Worm (Caenorhabditis elegans) whole organism, L4 larva: ENCODE data around the gene such-1.

Experiments used
- F10B5.3 ChIP-seq: sonication (generic microtip); optimal IDR thresholded peaks from 2 replicates; lab custom pipeline; 2016; ENCODE audit warnings: mild to moderate bottlenecking, missing genetic modification characterization, missing compliant biosample characterization
- F49E8.2 ChIP-seq: sonication (generic microtip); optimal IDR thresholded peaks from 2 replicates; lab custom pipeline; 2016; ENCODE audit warnings: missing compliant biosample characterization, mild to moderate bottlenecking, missing genetic modification characterization, borderline replicate concordance
- R02D3.7 ChIP-seq: fragments of 150-350 bp; sonication (generic microtip); optimal IDR thresholded peaks from 3 replicates; lab custom pipeline; 2014; ENCODE audit warnings: missing biosample characterization, missing genetic modification characterization
- T20F7.1 ChIP-seq: fragments of 200-800 bp; sonication (Bioruptor generic); optimal IDR thresholded peaks from 2 replicates; lab custom pipeline; 2018; ENCODE audit warnings: mild to moderate bottlenecking, missing genetic modification characterization, missing compliant biosample characterization
- daf-12 ChIP-seq: fragments of 150-350 bp; optimal IDR thresholded peaks from 2 replicates; lab custom pipeline; 2014; ENCODE audit warnings: missing biosample characterization, missing genetic modification reagents, missing genetic modification characterization
- dmd-6 ChIP-seq: fragments of 200-800 bp; sonication (Bioruptor generic); IDR thresholded peaks from 2 replicates; pipeline ENCODE4 v1.3.6; 2022; ENCODE audit warnings: missing genetic modification reagents, missing genetic modification characterization, missing compliant biosample characterization
- dmd-8 ChIP-seq: fragments of 200-800 bp; sonication (Bioruptor generic); IDR thresholded peaks from 2 replicates; pipeline ENCODE4 v1.3.6; 2022; ENCODE audit warnings: missing genetic modification characterization, missing compliant biosample characterization
- egl-43 ChIP-seq: fragments of 200-800 bp; sonication (Bioruptor generic); IDR thresholded peaks from 2 replicates; pipeline ENCODE4 v1.3.6; 2022; ENCODE audit warnings: missing genetic modification reagents, missing genetic modification characterization, missing compliant biosample characterization
- hif-1 ChIP-seq, 2 experiments: sonication (generic microtip); optimal IDR thresholded peaks; 2 replicates each; lab custom pipeline; 2016 to 2017; ENCODE audit warnings: missing compliant biosample characterization in 2 of 2, missing genetic modification characterization in 2 of 2, missing genetic modification reagents in 2 of 2, missing genotype in 2 of 2, mild to moderate bottlenecking in 1 of 2
- hmg-1.1 ChIP-seq: fragments of 200-800 bp; sonication (Bioruptor generic); IDR thresholded peaks from 2 replicates; pipeline ENCODE4 v1.3.6; 2022; ENCODE audit warnings: missing genetic modification reagents, missing genetic modification characterization, missing compliant biosample characterization
- jun-1 ChIP-seq: fragments of 150-350 bp; optimal IDR thresholded peaks from 2 replicates; lab custom pipeline; 2014; ENCODE audit warnings: missing biosample characterization, missing genetic modification reagents, missing genetic modification characterization
- lir-3 ChIP-seq: sonication (generic microtip); optimal IDR thresholded peaks from 2 replicates; lab custom pipeline; 2016; ENCODE audit warnings: mild to moderate bottlenecking, missing genetic modification characterization, missing compliant biosample characterization
- madf-5 ChIP-seq, 2 experiments: fragments of 200-800 bp; sonication (Bioruptor generic); IDR thresholded peaks; 2 replicates each; pipeline ENCODE4 v1.3.6; 2022; ENCODE audit warnings: missing compliant biosample characterization in 2 of 2, missing genetic modification characterization in 2 of 2
- mxl-3 ChIP-seq: fragments of 200-800 bp; sonication (Bioruptor generic); optimal IDR thresholded peaks from 2 replicates; lab custom pipeline; 2018; ENCODE audit warnings: mild to moderate bottlenecking, missing genetic modification characterization, missing compliant biosample characterization
- nhr-111 ChIP-seq: fragments of 200-800 bp; sonication (Bioruptor generic); optimal IDR thresholded peaks from 2 replicates; lab custom pipeline; 2018; ENCODE audit warnings: mild to moderate bottlenecking, missing genetic modification characterization, missing compliant biosample characterization
- nhr-25 ChIP-seq: sonication (generic microtip); optimal IDR thresholded peaks from 2 replicates; lab custom pipeline; 2017; ENCODE audit warnings: missing genetic modification characterization, mild to moderate bottlenecking, missing compliant biosample characterization, antibody characterized with exemption, moderate library complexity, borderline replicate concordance; ENCODE audit not compliant: insufficient read depth
- nhr-6 ChIP-seq: fragments of 150-350 bp; optimal IDR thresholded peaks from 2 replicates; lab custom pipeline; 2014; ENCODE audit warnings: missing biosample characterization, missing genetic modification characterization
- nhr-77 ChIP-seq: fragments of 150-350 bp; optimal IDR thresholded peaks from 2 replicates; lab custom pipeline; 2014; ENCODE audit warnings: missing biosample characterization, missing genetic modification characterization
- spr-3 ChIP-seq: fragments of 200-800 bp; sonication (Bioruptor generic); optimal IDR thresholded peaks from 2 replicates; lab custom pipeline; 2018; ENCODE audit warnings: mild to moderate bottlenecking, missing genetic modification characterization, missing compliant biosample characterization
- zip-11 ChIP-seq: fragments of 200-800 bp; sonication (Bioruptor generic); IDR thresholded peaks from 2 replicates; pipeline ENCODE4 v1.3.6; 2022; ENCODE audit warnings: missing genetic modification characterization, missing compliant biosample characterization

Gene such-1

ce11 chrIII:11463726-11464125 lies 59.8 kb downstream of the such-1 start (continued):
- peak; percentile 68; the same call in 1 of the 2 replicates for TF ChIP-seq hmg-1.1 (GFP tag; lab: Robert Waterston, UW)
- TF ChIP-seq madf-5 (GFP tag; IDR thresholded peaks at IDR 0.05; lab: Robert Waterston, UW), result peak; percentile 8 to 70; a peak in 2 of 4 replicates
- peak; percentile 11 for TF ChIP-seq nhr-111 (GFP tag; lab: Kevin White, UChicago)
- TF ChIP-seq lir-3 (tag; lab: Kevin White, UChicago), result no peak
- peak; percentile 53 for TF ChIP-seq nhr-25 (tag; lab: Kevin White, UChicago)
- TF ChIP-seq dmd-6 (GFP tag; lab: Robert Waterston, UW), result peak; percentile 77
- no peak for TF ChIP-seq zip-11 (GFP tag; lab: Robert Waterston, UW)
- TF ChIP-seq R02D3.7 (tag; lab: Kevin White, UChicago), result no peak
- peak; percentile 63; the same call in 1 of the 2 replicates for TF ChIP-seq egl-43
- no peak for TF ChIP-seq F49E8.2 (tag; lab: Kevin White, UChicago)
- TF ChIP-seq T20F7.1 (GFP tag; lab: Kevin White, UChicago), result no peak
- TF ChIP-seq mxl-3 (GFP tag; lab: Kevin White, UChicago), result peak; percentile 73
- peak in 1 of 2 experiments; percentile 25 for TF ChIP-seq hif-1 (tag; optimal IDR thresholded peaks at IDR 0.05; lab: Kevin White, UChicago)
- no peak for TF ChIP-seq F10B5.3
- peak; percentile 50 for TF ChIP-seq nhr-6 (tag; lab: Kevin White, UChicago)
- peak; percentile 65 for TF ChIP-seq nhr-77
- no peak for TF ChIP-seq jun-1
- no peak for TF ChIP-seq dmd-8 (GFP tag; lab: Robert Waterston, UW)
- TF ChIP-seq daf-12 (tag; lab: Kevin White, UChicago), result no peak
- peak; percentile 31 for TF ChIP-seq spr-3 (GFP tag; lab: Kevin White, UChicago)
- TF ChIP-seq, all 104 proteins: peak for 46
